Worm (Caenorhabditis elegans) whole organism, late embryonic: ENCODE results near the gene ndx-6.

Source experiments
- ama-1 ChIP-seq: fragments of 150-350 bp; optimal IDR thresholded peaks from 2 replicates; lab custom pipeline; 2014
- ceh-22 ChIP-seq: sonication (generic microtip); optimal IDR thresholded peaks from 2 replicates; lab custom pipeline; 2017; ENCODE audit warnings: missing biosample characterization, missing genetic modification characterization
- ceh-45 ChIP-seq: fragments of 200-800 bp; sonication (Bioruptor generic); IDR thresholded peaks from 2 replicates; pipeline ENCODE4 v1.3.6; 2022; ENCODE audit warnings: missing genetic modification reagents, missing genetic modification characterization, missing compliant biosample characterization
- ceh-9 ChIP-seq: sonication (generic microtip); optimal IDR thresholded peaks from 2 replicates; lab custom pipeline; 2016; ENCODE audit warnings: mild to moderate bottlenecking, missing genetic modification characterization, inconsistent platforms, missing compliant biosample characterization
- dmd-4 ChIP-seq: sonication (generic microtip); optimal IDR thresholded peaks from 2 replicates; lab custom pipeline; 2016; ENCODE audit warnings: borderline replicate concordance, missing genetic modification characterization, missing compliant biosample characterization
- tbx-2 ChIP-seq: sonication (generic microtip); optimal IDR thresholded peaks from 2 replicates; lab custom pipeline; 2016; ENCODE audit warnings: missing genetic modification characterization, missing compliant biosample characterization
- unc-55 ChIP-seq: sonication (generic microtip); optimal IDR thresholded peaks from 2 replicates; lab custom pipeline; 2017; ENCODE audit warnings: missing biosample characterization, missing genetic modification reagents, missing genetic modification characterization
- unc-86 ChIP-seq: sonication (generic microtip); optimal IDR thresholded peaks from 2 replicates; lab custom pipeline; 2016; ENCODE audit warnings: missing genetic modification characterization, missing compliant biosample characterization
- ztf-16 ChIP-seq: sonication (generic microtip); optimal IDR thresholded peaks from 2 replicates; lab custom pipeline; 2017; ENCODE audit warnings: missing genetic modification characterization, missing compliant biosample characterization

ce11 chrII:5393090-5393489 lies 3.4 kb upstream of the ndx-6 start, which contains the start of gene brap-2:
- no peak for TF ChIP-seq ztf-16 (tag; lab: Kevin White, UChicago)
- TF ChIP-seq tbx-2 (tag; lab: Kevin White, UChicago) = no peak
- TF ChIP-seq ceh-22 = no peak
- no peak for TF ChIP-seq ceh-45
- no peak for TF ChIP-seq ama-1 (lab: Kevin White, UChicago)
- no peak for TF ChIP-seq ceh-9
- no peak for TF ChIP-seq dmd-4 (tag; lab: Kevin White, UChicago)
- no peak for TF ChIP-seq unc-55 (GFP tag; lab: Kevin White, UChicago)
- no peak for TF ChIP-seq unc-86
